Worm (Caenorhabditis elegans) whole organism, late embryonic: ENCODE measurements around the gene C29A12.6.

Source experiments
- C08G9.2 ChIP-seq: sonication (generic microtip); optimal IDR thresholded peaks from 2 replicates; lab custom pipeline; 2016; ENCODE audit warnings: mild to moderate bottlenecking, missing genetic modification characterization, moderate library complexity, missing compliant biosample characterization
- K02D7.2 ChIP-seq: sonication (generic microtip); optimal IDR thresholded peaks from 2 replicates; lab custom pipeline; 2017; ENCODE audit warnings: mild to moderate bottlenecking, missing genetic modification characterization, missing compliant biosample characterization
- T23F11.4 ChIP-seq: fragments of 200-800 bp; sonication (Bioruptor generic); optimal IDR thresholded peaks from 2 replicates; lab custom pipeline; 2018; ENCODE audit warnings: mild to moderate bottlenecking, missing genetic modification characterization, missing compliant biosample characterization
- Y22D7AL.16 ChIP-seq: sonication (generic microtip); optimal IDR thresholded peaks from 2 replicates; lab custom pipeline; 2016; ENCODE audit warnings: missing genetic modification characterization, missing compliant biosample characterization
- ahr-1 ChIP-seq: sonication (generic microtip); optimal IDR thresholded peaks from 2 replicates; lab custom pipeline; 2016; ENCODE audit warnings: missing genetic modification characterization, missing compliant biosample characterization
- ama-1 ChIP-seq: fragments of 150-350 bp; optimal IDR thresholded peaks from 2 replicates; lab custom pipeline; 2014
- ceh-14 ChIP-seq: sonication (generic microtip); optimal IDR thresholded peaks from 2 replicates; lab custom pipeline; 2016; ENCODE audit warnings: missing genotype, missing genetic modification characterization, missing compliant biosample characterization
- ceh-18 ChIP-seq: sonication (generic microtip); optimal IDR thresholded peaks from 2 replicates; lab custom pipeline; 2016; ENCODE audit warnings: missing genetic modification characterization, missing compliant biosample characterization
- ceh-22 ChIP-seq: sonication (generic microtip); optimal IDR thresholded peaks from 2 replicates; lab custom pipeline; 2017; ENCODE audit warnings: missing biosample characterization, missing genetic modification characterization
- ceh-24 ChIP-seq: sonication (generic microtip); optimal IDR thresholded peaks from 2 replicates; lab custom pipeline; 2016; ENCODE audit warnings: mild to moderate bottlenecking, missing genetic modification characterization, missing compliant biosample characterization
- ceh-31 ChIP-seq: sonication (generic microtip); optimal IDR thresholded peaks from 2 replicates; lab custom pipeline; 2016; ENCODE audit warnings: missing genetic modification characterization, missing compliant biosample characterization
- ceh-45 ChIP-seq: fragments of 200-800 bp; sonication (Bioruptor generic); IDR thresholded peaks from 2 replicates; pipeline ENCODE4 v1.3.6; 2022; ENCODE audit warnings: missing genetic modification reagents, missing genetic modification characterization, missing compliant biosample characterization
- ceh-6 ChIP-seq: fragments of 200-800 bp; sonication (Bioruptor generic); optimal IDR thresholded peaks from 2 replicates; lab custom pipeline; 2018; ENCODE audit warnings: mild to moderate bottlenecking, missing genetic modification characterization, missing compliant biosample characterization
- dmd-4 ChIP-seq: sonication (generic microtip); optimal IDR thresholded peaks from 2 replicates; lab custom pipeline; 2016; ENCODE audit warnings: borderline replicate concordance, missing genetic modification characterization, missing compliant biosample characterization
- dve-1 ChIP-seq: sonication (generic microtip); optimal IDR thresholded peaks from 2 replicates; lab custom pipeline; 2017; ENCODE audit warnings: antibody characterized with exemption, mild to moderate bottlenecking, missing genetic modification characterization, missing compliant biosample characterization
- elt-4 ChIP-seq: sonication (generic microtip); optimal IDR thresholded peaks from 2 replicates; lab custom pipeline; 2016; ENCODE audit warnings: missing genetic modification characterization, missing compliant biosample characterization
- eyg-1 ChIP-seq: sonication (generic microtip); optimal IDR thresholded peaks from 2 replicates; lab custom pipeline; 2016; ENCODE audit warnings: missing genotype, missing genetic modification characterization, missing compliant biosample characterization
- gmeb-2 ChIP-seq: sonication (generic microtip); optimal IDR thresholded peaks from 2 replicates; lab custom pipeline; 2016; ENCODE audit warnings: missing genetic modification characterization, inconsistent platforms, missing compliant biosample characterization
- hlh-15 ChIP-seq: sonication (generic microtip); optimal IDR thresholded peaks from 2 replicates; lab custom pipeline; 2016; ENCODE audit warnings: missing genetic modification characterization, missing compliant biosample characterization
- hlh-30 ChIP-seq: sonication (generic microtip); optimal IDR thresholded peaks from 2 replicates; lab custom pipeline; 2017; ENCODE audit warnings: antibody characterized with exemption, missing genetic modification characterization, missing compliant biosample characterization; ENCODE audit not compliant: insufficient read depth
- hlh-6 ChIP-seq: sonication (generic microtip); optimal IDR thresholded peaks from 2 replicates; lab custom pipeline; 2016; ENCODE audit warnings: missing genotype, missing genetic modification characterization, missing compliant biosample characterization
- hlh-8 ChIP-seq: sonication (generic microtip); optimal IDR thresholded peaks from 2 replicates; lab custom pipeline; 2016; ENCODE audit warnings: missing genotype, missing genetic modification characterization, missing compliant biosample characterization
- mec-3 ChIP-seq: sonication (generic microtip); optimal IDR thresholded peaks from 2 replicates; lab custom pipeline; 2016; ENCODE audit warnings: borderline replicate concordance, missing genetic modification characterization, missing compliant biosample characterization
- nfya-1 ChIP-seq: sonication (generic microtip); optimal IDR thresholded peaks from 2 replicates; lab custom pipeline; 2017; ENCODE audit warnings: missing genetic modification characterization, mild to moderate bottlenecking, missing compliant biosample characterization, antibody characterized with exemption, moderate library complexity
- odd-2 ChIP-seq: sonication (generic microtip); optimal IDR thresholded peaks from 2 replicates; lab custom pipeline; 2017; ENCODE audit warnings: antibody characterized with exemption, mild to moderate bottlenecking, missing genetic modification characterization, missing compliant biosample characterization
- pag-3 ChIP-seq: sonication (generic microtip); optimal IDR thresholded peaks from 2 replicates; lab custom pipeline; 2016; ENCODE audit warnings: missing compliant biosample characterization, missing genetic modification characterization, borderline replicate concordance
- pat-9 ChIP-seq: fragments of 200-800 bp; sonication (Bioruptor generic); optimal IDR thresholded peaks from 2 replicates; lab custom pipeline; 2018; ENCODE audit warnings: mild to moderate bottlenecking, missing genetic modification characterization, moderate library complexity, missing compliant biosample characterization
- pha-4 ChIP-seq: fragments of 150-350 bp; optimal IDR thresholded peaks from 2 replicates; lab custom pipeline; 2018; ENCODE audit warnings: missing biosample characterization, missing genetic modification reagents, missing genetic modification characterization
- pqm-1 ChIP-seq: sonication (generic microtip); optimal IDR thresholded peaks from 2 replicates; lab custom pipeline; 2016; ENCODE audit warnings: missing genetic modification characterization, missing compliant biosample characterization
- ref-2 ChIP-seq: sonication (generic microtip); optimal IDR thresholded peaks from 2 replicates; lab custom pipeline; 2016; ENCODE audit warnings: missing genetic modification characterization, missing compliant biosample characterization
- sdc-2 ChIP-seq: sonication (generic microtip); optimal IDR thresholded peaks from 2 replicates; lab custom pipeline; 2016; ENCODE audit warnings: missing genotype, missing genetic modification characterization, missing compliant biosample characterization
- sox-4 ChIP-seq: sonication (generic microtip); optimal IDR thresholded peaks from 2 replicates; lab custom pipeline; 2017; ENCODE audit warnings: mild to moderate bottlenecking, missing genetic modification characterization, inconsistent platforms, missing compliant biosample characterization
- syd-9 ChIP-seq: sonication (generic microtip); optimal IDR thresholded peaks from 2 replicates; lab custom pipeline; 2016; ENCODE audit warnings: mild to moderate bottlenecking, missing genetic modification characterization, moderate library complexity, missing compliant biosample characterization
- tbx-7 ChIP-seq: sonication (generic microtip); optimal IDR thresholded peaks from 2 replicates; lab custom pipeline; 2016; ENCODE audit warnings: missing genotype, missing genetic modification characterization, missing compliant biosample characterization
- ttx-3 ChIP-seq: sonication (generic microtip); optimal IDR thresholded peaks from 2 replicates; lab custom pipeline; 2016; ENCODE audit warnings: missing genetic modification reagents, missing genetic modification characterization, missing compliant biosample characterization
- unc-3 ChIP-seq, 2 experiments: fragments of 200-800 bp in 1 of 2; sonication (Bioruptor generic) in 1 of 2; sonication (generic microtip) in 1 of 2; conservative IDR thresholded peaks in 1 of 2; optimal IDR thresholded peaks in 1 of 2; 2 replicates each; pipeline versions ENCODE4 v1.3.6 to Lab custom; 2016 to 2022; ENCODE audit warnings: missing compliant biosample characterization in 2 of 2, missing genetic modification characterization in 2 of 2, missing genetic modification reagents in 1 of 2
- unc-42 ChIP-seq: sonication (generic microtip); optimal IDR thresholded peaks from 2 replicates; lab custom pipeline; 2016; ENCODE audit warnings: missing genotype, missing genetic modification characterization, missing compliant biosample characterization

Gene C29A12.6

DNA sequence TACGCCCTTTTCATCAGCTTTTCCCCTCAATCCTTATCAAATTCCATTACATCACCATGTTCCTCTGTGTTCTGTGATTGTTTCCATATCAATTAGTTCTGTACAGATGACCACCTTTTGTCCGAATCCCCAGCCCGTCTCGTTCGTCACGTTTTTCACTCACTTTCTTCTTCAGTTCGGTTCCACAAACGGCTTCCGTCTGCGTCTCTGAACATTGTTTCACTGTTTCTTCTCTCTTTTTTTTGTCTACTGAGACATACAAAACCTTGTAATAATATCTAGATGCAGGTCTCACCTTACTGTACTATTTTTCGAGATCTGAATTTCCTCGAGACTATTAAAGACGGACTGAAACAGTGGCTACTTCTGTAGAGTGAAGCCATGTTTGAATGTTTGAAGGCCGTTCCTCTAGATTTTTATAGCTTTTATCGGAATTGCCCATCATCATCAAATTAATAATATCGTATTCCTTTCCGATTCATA, 39.5 kb downstream of the C29A12.6 start, which contains the start of gene F32D8.3:
Gene F32D8.3 (plus strand): TSS at position 433 of the 483 bp plus-strand sequence.
- no peak for TF ChIP-seq dve-1 (tag; lab: Kevin White, UChicago)
- TF ChIP-seq ama-1 (lab: Kevin White, UChicago) = no peak
- no peak for TF ChIP-seq elt-4 (tag; lab: Kevin White, UChicago)
- no peak for TF ChIP-seq T23F11.4
- no peak for TF ChIP-seq ceh-14
- no peak for TF ChIP-seq dmd-4 (tag; lab: Kevin White, UChicago)
- no peak for TF ChIP-seq hlh-15 (tag; lab: Kevin White, UChicago)
- TF ChIP-seq pha-4 (tag; lab: Kevin White, UChicago) = no peak
- no peak for TF ChIP-seq ref-2 (tag; lab: Kevin White, UChicago)
- TF ChIP-seq ceh-22 (tag; lab: Kevin White, UChicago) = no peak
- TF ChIP-seq K02D7.2 (tag; lab: Kevin White, UChicago) = no peak
- TF ChIP-seq hlh-6 = no peak
- TF ChIP-seq pag-3 (tag; lab: Kevin White, UChicago) = no peak
- no peak for TF ChIP-seq ttx-3 (tag; lab: Kevin White, UChicago)
- no peak for TF ChIP-seq hlh-8
- no peak for TF ChIP-seq odd-2 (tag; lab: Kevin White, UChicago)
- TF ChIP-seq ceh-24 (tag; lab: Kevin White, UChicago) = no peak
- no peak for TF ChIP-seq unc-42 (tag; lab: Kevin White, UChicago)

DNA sequence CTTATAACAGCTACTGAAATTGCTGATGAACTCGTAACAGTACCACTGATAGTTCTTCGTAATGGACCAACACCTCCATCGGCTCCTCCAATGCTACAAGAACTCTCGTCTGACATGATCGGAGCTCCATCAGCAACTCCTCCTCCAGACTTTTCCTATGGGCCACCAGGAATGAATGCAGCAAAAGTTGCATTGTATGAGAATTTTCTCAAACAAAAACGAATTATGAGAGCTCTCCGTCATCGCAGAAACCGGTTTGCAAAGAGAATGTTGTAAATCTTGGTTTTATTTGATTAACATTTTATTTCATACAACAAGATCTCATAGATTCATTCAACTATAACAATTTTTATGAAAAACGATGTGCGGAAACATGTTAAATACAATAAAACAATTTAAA, 40.6 kb downstream of the C29A12.6 start:
- no peak for TF ChIP-seq sdc-2 (tag; lab: Kevin White, UChicago)

ce11 chrV:10888153-10888552, 41.2 kb downstream of the C29A12.6 start:
- TF ChIP-seq pqm-1 (tag; lab: Kevin White, UChicago) (no peak), ama-1 (lab: Kevin White, UChicago) (no peak), ceh-22 (tag; lab: Kevin White, UChicago) (no peak), sox-4 (tag; lab: Kevin White, UChicago) (no peak), ceh-6 (GFP tag; lab: Kevin White, UChicago) (no peak), elt-4 (tag; lab: Kevin White, UChicago) (no peak)

DNA sequence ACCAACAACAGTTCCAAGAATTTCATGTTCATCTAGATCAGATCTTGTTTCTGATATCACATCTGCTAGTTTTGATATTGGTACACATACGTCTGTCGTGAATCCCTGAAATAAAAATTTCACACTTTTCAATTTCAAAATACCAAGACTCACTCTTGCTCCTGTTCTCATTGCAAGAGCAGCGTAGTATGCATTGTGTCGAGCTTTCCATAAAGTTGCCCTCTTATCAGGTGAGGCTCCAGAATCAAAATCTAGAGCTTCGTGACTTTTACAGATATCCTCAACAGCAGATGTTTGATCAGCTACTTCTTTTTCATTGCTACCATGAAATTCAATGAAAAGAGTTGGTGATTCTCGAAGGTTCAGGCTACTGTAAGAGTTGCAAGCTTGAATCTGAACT, 42.0 kb downstream of the C29A12.6 start, which contains the start of gene F32D8.11:
Gene F32D8.11 (minus strand): TSS at position 101 of the 400 bp plus-strand sequence.
- TF ChIP-seq ceh-45 (GFP tag; lab: Robert Waterston, UW) (no peak), dmd-4 (tag; lab: Kevin White, UChicago) (no peak)

DNA sequence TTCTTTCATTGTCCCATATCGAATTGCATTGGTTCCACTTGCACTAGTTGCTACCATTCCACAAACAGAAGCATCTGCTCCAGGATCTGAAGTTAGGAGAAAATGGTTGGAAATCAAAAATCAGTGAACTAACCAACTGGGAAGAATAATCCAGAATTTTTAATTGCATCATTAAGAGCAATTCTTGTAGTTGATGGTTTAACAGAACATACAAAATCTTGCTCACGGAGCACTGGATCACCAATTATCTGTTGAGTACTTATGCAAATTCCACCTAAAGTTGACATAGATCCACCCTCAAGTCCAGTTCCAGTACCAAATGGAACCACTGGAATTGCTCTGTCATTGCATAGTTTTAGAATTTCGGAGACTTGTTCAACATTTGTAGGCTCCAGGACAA, 42.8 kb downstream of the C29A12.6 start:
- no peak for TF ChIP-seq pqm-1 (tag; lab: Kevin White, UChicago)
- TF ChIP-seq hlh-30 (tag; lab: Kevin White, UChicago) = no peak
- TF ChIP-seq mec-3 (tag; lab: Kevin White, UChicago) = no peak
- TF ChIP-seq ceh-31 (tag; lab: Kevin White, UChicago) = no peak
- TF ChIP-seq syd-9 = no peak
- TF ChIP-seq ahr-1 = no peak

ce11 chrV:10890980-10891379, 44.0 kb downstream of the C29A12.6 start, which contains the start of gene F32D8.12:
F32D8.12 (minus strand) TSS chrV:10891027.
- no peak for TF ChIP-seq dve-1 (tag; lab: Kevin White, UChicago)
- TF ChIP-seq, all 69 proteins: peak for 0

DNA sequence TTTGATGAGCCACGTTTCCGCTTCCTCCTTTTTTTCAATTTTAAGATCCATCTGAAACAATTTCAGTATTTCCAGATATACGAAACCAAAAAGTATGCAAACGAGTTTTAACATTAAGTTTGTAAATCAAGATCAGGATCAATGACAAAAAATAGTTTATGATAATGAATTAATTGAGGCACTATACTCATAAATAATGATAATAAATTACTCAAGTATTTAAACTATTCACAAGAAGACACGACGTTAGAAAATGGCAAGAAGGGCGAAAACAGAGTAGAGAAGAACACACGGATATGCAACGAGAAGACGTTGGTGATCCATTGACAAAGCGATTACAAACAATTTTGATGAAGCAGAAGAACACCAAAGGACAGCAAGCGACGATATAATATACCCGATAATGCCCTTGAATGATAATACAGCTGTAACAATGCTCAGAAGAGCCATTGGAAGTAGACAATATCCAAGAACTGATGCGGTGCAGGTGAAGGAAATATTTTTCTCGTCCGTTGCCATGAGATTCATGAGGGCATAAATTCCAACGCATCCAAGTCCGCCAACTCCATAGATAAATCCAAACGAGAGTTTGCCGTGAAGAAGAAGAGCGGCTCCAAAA, 46.6 kb downstream of the C29A12.6 start, which contains the start of gene F32D8.4:
Gene F32D8.4 (minus strand): TSS at position 51 of the 619 bp plus-strand sequence.
- TF ChIP-seq sox-4 (tag; lab: Kevin White, UChicago) (no peak), tbx-7 (tag; lab: Kevin White, UChicago) (no peak), hlh-15 (tag; lab: Kevin White, UChicago) (no peak), eyg-1 (tag; lab: Kevin White, UChicago) (no peak), pha-4 (tag; lab: Kevin White, UChicago) (no peak), pat-9 (tag; lab: Kevin White, UChicago) (no peak), ceh-45 (GFP tag; lab: Robert Waterston, UW) (no peak), nfya-1 (tag; lab: Kevin White, UChicago) (no peak), dve-1 (tag; lab: Kevin White, UChicago) (no peak), odd-2 (tag; lab: Kevin White, UChicago) (no peak), ceh-14 (no peak), gmeb-2 (no peak), C08G9.2 (tag; lab: Kevin White, UChicago) (no peak), sdc-2 (tag; lab: Kevin White, UChicago) (no peak), Y22D7AL.16 (tag; lab: Kevin White, UChicago) (no peak), unc-3 (GFP tag; conservative IDR thresholded peaks at IDR 0.05; lab: Robert Waterston, UW) (no peak), unc-3 (tag; optimal IDR thresholded peaks at IDR 0.05; lab: Kevin White, UChicago) (no peak), ceh-18 (tag; lab: Kevin White, UChicago) (no peak)
